Fruit fly (Drosophila melanogaster): ENCODE results near the gene CG10602.

DNA sequence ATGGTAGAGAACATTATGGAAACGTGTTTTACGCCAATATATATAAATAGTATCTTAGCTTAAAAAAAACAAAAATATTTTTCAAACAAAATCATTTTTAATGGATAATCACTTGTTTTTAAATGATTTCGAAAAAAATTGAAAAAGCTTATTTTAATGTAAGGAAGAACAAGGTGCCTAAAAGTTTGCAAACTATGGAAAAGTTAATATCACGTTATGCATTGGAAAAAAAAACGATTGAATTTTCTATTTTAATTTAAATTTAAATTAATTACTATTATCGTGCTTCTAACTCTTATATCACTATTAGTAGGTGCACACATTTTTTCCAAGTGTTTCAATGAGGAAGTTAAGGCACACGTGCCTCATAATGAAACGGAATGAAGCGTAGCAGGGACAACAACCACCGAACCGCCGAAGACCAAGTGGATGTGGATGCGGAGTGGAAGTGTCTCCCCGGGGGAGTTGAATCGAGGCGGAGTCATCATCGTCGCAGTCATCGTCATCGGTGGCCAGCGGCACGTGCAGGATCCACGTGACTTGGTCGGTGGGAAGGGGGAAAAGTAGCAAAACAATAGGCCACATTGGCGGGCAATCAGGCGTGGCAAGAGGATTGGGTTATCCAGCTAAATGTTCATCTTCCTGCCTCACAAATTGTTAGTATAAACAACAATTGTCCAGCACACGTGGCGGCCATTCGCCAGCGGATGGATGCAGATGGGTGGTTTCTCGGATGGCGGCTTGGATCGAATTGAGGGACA lies 38.0 kb upstream of the CG10602 start:
- TF ChIP-seq CG13204 (GFP tag; optimal IDR thresholded peaks at IDR 0.05) (no peak), CG17806 (tag; optimal IDR thresholded peaks at IDR 0.05) (no peak), Pif1B (GFP tag; optimal IDR thresholded peaks at IDR 0.05) (no peak), Snoo (tag; optimal IDR thresholded peaks at IDR 0.05) (no peak), EcR (GFP tag; optimal IDR thresholded peaks at IDR 0.05) (no peak), gl (tag; optimal IDR thresholded peaks at IDR 0.05) (no peak), D1 (tag; optimal IDR thresholded peaks at IDR 0.05) (no peak), CG8159 (tag; optimal IDR thresholded peaks at IDR 0.05) (no peak), Pif1A (GFP tag; optimal IDR thresholded peaks at IDR 0.05) (no peak)

Measured in whole organism, pupa.